Worm (Caenorhabditis elegans) whole organism, L2 larva: ENCODE results near the gene efr-3.

Experiments used
- R02D3.7 ChIP-seq: fragments of 150-350 bp; optimal IDR thresholded peaks from 2 replicates; lab custom pipeline; 2014; ENCODE audit warnings: missing biosample characterization, missing genetic modification characterization
- ZK546.5 ChIP-seq: sonication (generic microtip); optimal IDR thresholded peaks from 2 replicates; lab custom pipeline; 2017; ENCODE audit warnings: missing biosample characterization, missing genetic modification characterization
- elt-3 ChIP-seq: sonication (generic microtip); optimal IDR thresholded peaks from 2 replicates; lab custom pipeline; 2017; ENCODE audit warnings: missing biosample characterization, missing genetic modification characterization
- fos-1 ChIP-seq: fragments of 150-350 bp; optimal IDR thresholded peaks from 2 replicates; lab custom pipeline; 2014; ENCODE audit warnings: missing biosample characterization, missing genetic modification characterization
- mdl-1 ChIP-seq, 2 experiments: fragments of 150-350 bp in 1 of 2; sonication (generic microtip) in 1 of 2; optimal IDR thresholded peaks; 2 replicates each; lab custom pipeline; 2017; ENCODE audit warnings: missing biosample characterization in 2 of 2, missing genetic modification characterization in 2 of 2
- unc-39 ChIP-seq: fragments of 150-350 bp; optimal IDR thresholded peaks from 2 replicates; lab custom pipeline; 2014; ENCODE audit warnings: missing biosample characterization, missing genetic modification characterization
- unc-62 ChIP-seq: fragments of 150-350 bp; optimal IDR thresholded peaks from 2 replicates; lab custom pipeline; 2014; ENCODE audit warnings: missing biosample characterization, missing genetic modification reagents, missing genetic modification characterization

DNA sequence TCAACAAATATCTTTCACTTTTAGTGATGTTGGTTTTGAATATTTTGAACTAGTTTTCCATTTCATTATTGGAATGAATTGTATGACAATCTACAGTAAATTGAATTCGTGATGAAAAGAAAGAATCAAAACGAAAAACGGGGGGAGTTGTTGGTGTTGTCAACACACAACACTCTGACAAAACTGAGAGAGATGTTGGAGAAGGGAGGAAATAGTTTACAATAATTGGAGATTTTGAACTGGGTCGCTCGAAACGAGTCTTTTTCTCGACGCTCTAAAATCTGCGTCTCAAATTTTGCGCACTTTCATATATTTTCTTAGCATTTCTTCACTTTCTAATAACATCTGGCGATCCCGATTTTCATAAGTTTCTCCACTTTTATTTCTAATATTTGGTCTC is 22.9 kb upstream of the efr-3 start, which contains the start of gene txt-18:
- no peak for TF ChIP-seq mdl-1 (tag; optimal IDR thresholded peaks at IDR 0.05; lab: Kevin White, UChicago)
- no peak for TF ChIP-seq unc-39
- TF ChIP-seq ZK546.5 (tag; lab: Kevin White, UChicago), result no peak
- TF ChIP-seq R02D3.7 (tag; lab: Kevin White, UChicago), result no peak
- TF ChIP-seq elt-3 (tag; lab: Kevin White, UChicago), result no peak
- no peak for TF ChIP-seq fos-1 (tag; lab: Kevin White, UChicago)
- TF ChIP-seq unc-62, result no peak
